3 worm cellular contexts compared by ENCODE assay signal in the genomic region with DNA sequence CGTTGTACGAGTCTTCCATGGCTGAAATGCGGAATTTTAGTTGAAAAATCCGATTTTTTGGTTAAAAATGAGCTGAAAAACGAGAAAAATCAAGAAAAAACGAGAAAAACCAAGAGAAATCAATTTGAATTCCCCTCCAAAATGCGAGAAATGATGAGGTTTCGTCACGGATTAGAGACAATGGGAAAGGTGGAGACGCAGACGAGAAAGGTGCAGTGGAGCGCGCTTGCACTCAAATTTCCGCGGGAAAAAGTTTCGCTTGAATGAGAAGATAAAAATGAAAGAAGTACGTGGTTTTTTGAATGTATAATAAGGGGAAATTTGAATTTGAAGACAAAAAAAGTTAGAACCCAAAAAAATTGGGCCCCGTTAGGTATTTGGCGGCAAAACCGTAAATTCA.
TF ChIP-seq lines count a peak whose summit lies in the region.

A gene (minus strand): TSS at position 21 of the 400 bp plus-strand sequence.

TF ChIP-seq in whole organism, L1 larva, 84 proteins besides CTCF, POLR2A, EP300 and RAD21 (continued from another document and continues in another):
- TF ChIP-seq mdl-1 (tag; optimal IDR thresholded peaks at IDR 0.05; lab: Kevin White, UChicago), result peak in 1 of 2 experiments; percentile 78
- peak; percentile 97 for TF ChIP-seq rnt-1 (tag; optimal IDR thresholded peaks at IDR 0.05; lab: Kevin White, UChicago)
- peak; percentile 52 for TF ChIP-seq C04F5.9 (tag; optimal IDR thresholded peaks at IDR 0.05; lab: Kevin White, UChicago)
- TF ChIP-seq ceh-8 (GFP tag; optimal IDR thresholded peaks at IDR 0.05; lab: Kevin White, UChicago), result peak; percentile 89
- peak; percentile 85 for TF ChIP-seq C16A3.4 (tag; optimal IDR thresholded peaks at IDR 0.05; lab: Kevin White, UChicago)
- peak; percentile 65 for TF ChIP-seq blmp-1 (tag; optimal IDR thresholded peaks at IDR 0.05; lab: Kevin White, UChicago)
- no peak for TF ChIP-seq nhr-28 (tag; optimal IDR thresholded peaks at IDR 0.05; lab: Kevin White, UChicago)
- TF ChIP-seq hlh-17 (GFP tag; optimal IDR thresholded peaks at IDR 0.05; lab: Kevin White, UChicago; ENCODE audit: borderline replicate concordance), result no peak
- peak; percentile 100 for TF ChIP-seq lin-35 (GFP tag; optimal IDR thresholded peaks at IDR 0.05; lab: Kevin White, UChicago)
- no peak for TF ChIP-seq pag-3 (tag; optimal IDR thresholded peaks at IDR 0.05; lab: Kevin White, UChicago; ENCODE audit: borderline replicate concordance, insufficient read depth)
- TF ChIP-seq unc-86 (tag; optimal IDR thresholded peaks at IDR 0.05; lab: Kevin White, UChicago), result peak; percentile 92
- peak; percentile 90 for TF ChIP-seq isw-1 (GFP tag; IDR thresholded peaks at IDR 0.05; lab: Robert Waterston, UW)
- TF ChIP-seq egl-27 (tag; optimal IDR thresholded peaks at IDR 0.05; lab: Kevin White, UChicago), result no peak
- TF ChIP-seq alr-1 (tag; optimal IDR thresholded peaks at IDR 0.05; lab: Kevin White, UChicago; ENCODE audit: borderline replicate concordance), result no peak
- TF ChIP-seq nhr-77 (tag; optimal IDR thresholded peaks at IDR 0.05; lab: Kevin White, UChicago), result peak; percentile 92
- TF ChIP-seq elt-2 (tag; optimal IDR thresholded peaks at IDR 0.05; lab: Kevin White, UChicago), result peak; percentile 78
- peak; percentile 90 for TF ChIP-seq egl-13 (tag; optimal IDR thresholded peaks at IDR 0.05; lab: Kevin White, UChicago)
- TF ChIP-seq zip-4 (GFP tag; optimal IDR thresholded peaks at IDR 0.05; lab: Kevin White, UChicago), result peak; percentile 88
- TF ChIP-seq fkh-8 (tag; optimal IDR thresholded peaks at IDR 0.05; lab: Kevin White, UChicago), result peak; percentile 91
- no peak for TF ChIP-seq ces-1 (GFP tag; optimal IDR thresholded peaks at IDR 0.05; lab: Kevin White, UChicago)
- peak; percentile 80 to 96 (median 94) for TF ChIP-seq ceh-82 (tag; optimal IDR thresholded peaks at IDR 0.05; lab: Kevin White, UChicago)
- no peak for TF ChIP-seq tlp-1 (tag; optimal IDR thresholded peaks at IDR 0.05; lab: Kevin White, UChicago)
- TF ChIP-seq dsc-1 (tag; optimal IDR thresholded peaks at IDR 0.05; lab: Kevin White, UChicago), result peak; percentile 96
- peak; percentile 77 for TF ChIP-seq aly-2 (tag; optimal IDR thresholded peaks at IDR 0.05; lab: Kevin White, UChicago)
- peak; percentile 95 for TF ChIP-seq snpc-4 (tag; optimal IDR thresholded peaks at IDR 0.05; lab: Kevin White, UChicago)
- peak in 1 of 2 experiments; percentile 68 for TF ChIP-seq ztf-11 (tag; optimal IDR thresholded peaks at IDR 0.05; lab: Kevin White, UChicago)
- TF ChIP-seq nhr-71 (tag; optimal IDR thresholded peaks at IDR 0.05; lab: Kevin White, UChicago), result peak; percentile 97
- TF ChIP-seq zag-1 (tag; optimal IDR thresholded peaks at IDR 0.05; lab: Kevin White, UChicago), result peak; percentile 8
- no peak for TF ChIP-seq sptf-1 (tag; optimal IDR thresholded peaks at IDR 0.05; lab: Kevin White, UChicago)
- TF ChIP-seq pqm-1 (tag; optimal IDR thresholded peaks at IDR 0.05; lab: Kevin White, UChicago), result no peak
- peak; percentile 97 for TF ChIP-seq snu-23 (GFP tag; optimal IDR thresholded peaks at IDR 0.05; lab: Kevin White, UChicago)
- peak; percentile 84 for TF ChIP-seq ztf-4 (tag; optimal IDR thresholded peaks at IDR 0.05; lab: Kevin White, UChicago)
- TF ChIP-seq nhr-11 (tag; optimal IDR thresholded peaks at IDR 0.05; lab: Kevin White, UChicago), result peak; percentile 77
- no peak for TF ChIP-seq ceh-63 (GFP tag; optimal IDR thresholded peaks at IDR 0.05; lab: Kevin White, UChicago)
- TF ChIP-seq mep-1 (tag; optimal IDR thresholded peaks at IDR 0.05; lab: Kevin White, UChicago), result peak; percentile 94
- TF ChIP-seq elt-3 (tag; optimal IDR thresholded peaks at IDR 0.05; lab: Kevin White, UChicago), result peak in 2 of 6 experiments; percentile 76 to 93
- no peak for TF ChIP-seq nhr-76 (tag; optimal IDR thresholded peaks at IDR 0.05; lab: Kevin White, UChicago)
- peak; percentile 95 for TF ChIP-seq lin-14 (GFP tag; optimal IDR thresholded peaks at IDR 0.05; lab: Kevin White, UChicago)
- peak; percentile 91 for TF ChIP-seq lin-13 (GFP tag; optimal IDR thresholded peaks at IDR 0.05; lab: Kevin White, UChicago)
- TF ChIP-seq efl-3 (GFP tag; optimal IDR thresholded peaks at IDR 0.05; lab: Kevin White, UChicago), result no peak
- TF ChIP-seq grh-1 (GFP tag; IDR thresholded peaks at IDR 0.05; lab: Robert Waterston, UW), result peak; percentile 83

TF ChIP-seq in whole organism, L3 larva, 47 proteins besides CTCF, POLR2A, EP300 and RAD21 (continued from another document):
- TF ChIP-seq nhr-67 (tag; optimal IDR thresholded peaks at IDR 0.05; lab: Kevin White, UChicago) (no peak), elt-1 (tag; optimal IDR thresholded peaks at IDR 0.05; lab: Kevin White, UChicago) (no peak), pha-4 (tag; optimal IDR thresholded peaks at IDR 0.05; lab: Kevin White, UChicago) (peak; percentile 93), elt-3 (tag; optimal IDR thresholded peaks at IDR 0.05; lab: Kevin White, UChicago) (no peak), aly-2 (tag; optimal IDR thresholded peaks at IDR 0.05; lab: Kevin White, UChicago) (no peak), jun-1 (tag; optimal IDR thresholded peaks at IDR 0.05; lab: Kevin White, UChicago) (peak; percentile 67), fkh-10 (GFP tag; optimal IDR thresholded peaks at IDR 0.05; lab: Kevin White, UChicago) (peak; percentile 83), unc-39 (tag; optimal IDR thresholded peaks at IDR 0.05; lab: Kevin White, UChicago) (no peak), skn-1 (tag; optimal IDR thresholded peaks at IDR 0.05; lab: Kevin White, UChicago) (peak; percentile 93), ceh-82 (tag; optimal IDR thresholded peaks at IDR 0.05; lab: Kevin White, UChicago) (peak; percentile 85), nhr-23 (tag; optimal IDR thresholded peaks at IDR 0.05; lab: Kevin White, UChicago) (peak; percentile 94), nhr-77 (tag; optimal IDR thresholded peaks at IDR 0.05; lab: Kevin White, UChicago) (peak; percentile 36)
TF ChIP-seq in whole organism, L3 larva: peak in this region for 23.

TF ChIP-seq in whole organism, young adult, 124 proteins besides CTCF, POLR2A, EP300 and RAD21 (continued from another document):
- TF ChIP-seq ztf-26 (tag; optimal IDR thresholded peaks at IDR 0.05; lab: Kevin White, UChicago) (peak; percentile 52), snpc-3.4 (tag; optimal IDR thresholded peaks at IDR 0.05; lab: Kevin White, UChicago) (peak; percentile 72), rcor-1 (GFP tag; IDR thresholded peaks at IDR 0.05; lab: Robert Waterston, UW) (peak; percentile 87), F57C9.4 (tag; optimal IDR thresholded peaks at IDR 0.05; lab: Kevin White, UChicago) (no peak), B0261.1 (tag; optimal IDR thresholded peaks at IDR 0.05; lab: Kevin White, UChicago) (peak; percentile 37), pbrm-1 (GFP tag; IDR thresholded peaks at IDR 0.05; lab: Robert Waterston, UW) (peak; percentile 96), K12H6.12 (tag; optimal IDR thresholded peaks at IDR 0.05; lab: Kevin White, UChicago) (peak; percentile 42), mes-4 (tag; optimal IDR thresholded peaks at IDR 0.05; lab: Kevin White, UChicago) (no peak), snpc-4 (GFP tag; optimal IDR thresholded peaks at IDR 0.05; lab: Kevin White, UChicago) (peak; percentile 70), snpc-4 (tag; optimal IDR thresholded peaks at IDR 0.05; lab: Kevin White, UChicago) (peak; percentile 61 to 94 (median 89)), nfyb-1 (GFP tag; IDR thresholded peaks at IDR 0.05; lab: Robert Waterston, UW) (peak; percentile 84), B0019.2 (GFP tag; conservative IDR thresholded peaks at IDR 0.05; lab: Robert Waterston, UW) (no peak), madf-6 (GFP tag; IDR thresholded peaks at IDR 0.05; lab: Robert Waterston, UW) (peak; percentile 81), lir-1 (GFP tag; conservative IDR thresholded peaks at IDR 0.05; lab: Robert Waterston, UW) (peak; percentile 43; the same call in 1 of the 2 replicates), die-1 (tag; optimal IDR thresholded peaks at IDR 0.05; lab: Kevin White, UChicago) (no peak), lsl-1 (GFP tag; optimal IDR thresholded peaks at IDR 0.05; lab: Kevin White, UChicago) (peak; percentile 57), ceh-91 (GFP tag; IDR thresholded peaks at IDR 0.05; lab: Robert Waterston, UW) (no peak), C17E4.6 (GFP tag; IDR thresholded peaks at IDR 0.05; lab: Robert Waterston, UW) (peak; percentile 38; the same call in 1 of the 2 replicates), zim-3 (tag; optimal IDR thresholded peaks at IDR 0.05; lab: Kevin White, UChicago) (no peak)
